Fruit fly (Drosophila melanogaster) Kc167 (cell line): ENCODE results near the gene Srpk79D.

Experiments used
- Myc ChIP-seq: fragments of >200 bp; optimal IDR thresholded peaks from 2 replicates; lab custom pipeline; 2017; ENCODE audit warnings: missing external identifiers
- Sin3A ChIP-seq: fragments of >200 bp; optimal IDR thresholded peaks from 2 replicates; lab custom pipeline; 2018; ENCODE audit warnings: missing external identifiers
- insv ChIP-seq: fragments of >200 bp; optimal IDR thresholded peaks from 3 replicates; lab custom pipeline; 2018; ENCODE audit warnings: missing external identifiers
- psq ChIP-seq: fragments of >200 bp; optimal IDR thresholded peaks from 2 replicates; lab custom pipeline; 2017; ENCODE audit warnings: missing external identifiers
- ttk ChIP-seq: sonication (Bioruptor generic); optimal IDR thresholded peaks from 2 replicates; lab custom pipeline; 2017; ENCODE audit warnings: missing external identifiers

- TF ChIP-seq ttk (lab: Kevin White, UChicago) (no peak), psq (lab: Kevin White, UChicago) (no peak), Sin3A (lab: Kevin White, UChicago) (no peak), Myc (lab: Kevin White, UChicago) (no peak), insv (lab: Kevin White, UChicago) (no peak)
Measured at dm6 chr3L:22316913-22317312, 43.1 kb downstream of the Srpk79D start.
